Fruit fly (Drosophila melanogaster) whole organism, embryonic: ENCODE data around the gene Ptp99A.

ENCODE experiments used
- Ada2b ChIP-seq: fragments of 200-800 bp; sonication (Bioruptor generic); IDR thresholded peaks from 2 replicates; pipeline ENCODE4 v1.3.6; 2022; ENCODE audit warnings: missing biosample characterization, missing genetic modification characterization
- Bteb2 ChIP-seq: fragments of 200-800 bp; sonication (Bioruptor generic); optimal IDR thresholded peaks from 2 replicates; lab custom pipeline; 2016; ENCODE audit warnings: missing biosample characterization, missing genetic modification characterization
- CG10366 ChIP-seq: fragments of 200-800 bp; sonication (Bioruptor generic); IDR thresholded peaks from 2 replicates; pipeline ENCODE4 v1.3.6; 2022; ENCODE audit warnings: missing biosample characterization, missing genetic modification characterization
- CG12391 ChIP-seq: fragments of 200-800 bp; sonication (Bioruptor generic); optimal IDR thresholded peaks from 3 replicates; lab custom pipeline; 2018; ENCODE audit warnings: missing biosample characterization, mild to moderate bottlenecking, missing genetic modification characterization, moderate library complexity
- CG12744 ChIP-seq: fragments of 200-800 bp; sonication (Bioruptor generic); optimal IDR thresholded peaks from 2 replicates; lab custom pipeline; 2016; ENCODE audit warnings: missing biosample characterization, missing genetic modification characterization
- CG12769 ChIP-seq: fragments of 200-800 bp; sonication (Bioruptor generic); optimal IDR thresholded peaks from 2 replicates; lab custom pipeline; 2019; ENCODE audit warnings: missing biosample characterization, mild to moderate bottlenecking, missing genetic modification characterization, moderate library complexity
- CG15269 ChIP-seq: fragments of 200-800 bp; sonication (Bioruptor generic); optimal IDR thresholded peaks from 2 replicates; lab custom pipeline; 2018; ENCODE audit warnings: missing biosample characterization, mild to moderate bottlenecking, missing genetic modification characterization, moderate library complexity
- CG1603 ChIP-seq: fragments of 200-800 bp; sonication (Bioruptor generic); optimal IDR thresholded peaks from 2 replicates; lab custom pipeline; 2019; ENCODE audit warnings: missing biosample characterization, mild to moderate bottlenecking, missing genetic modification characterization, moderate library complexity
- CG18619 ChIP-seq: fragments of 200-800 bp; sonication (Bioruptor generic); optimal IDR thresholded peaks from 3 replicates; lab custom pipeline; 2017; ENCODE audit warnings: missing biosample characterization, mild to moderate bottlenecking, missing genetic modification characterization
- CG2120 ChIP-seq: fragments of 200-800 bp; sonication (Bioruptor generic); optimal IDR thresholded peaks from 3 replicates; lab custom pipeline; 2016; ENCODE audit warnings: missing biosample characterization, missing genetic modification characterization
- CG2889 ChIP-seq: fragments of 200-800 bp; sonication (Bioruptor generic); IDR thresholded peaks from 3 replicates; pipeline ENCODE4 v1.3.6; 2022; ENCODE audit warnings: missing biosample characterization, missing genetic modification characterization
- CG31388 ChIP-seq: fragments of 200-800 bp; sonication (Bioruptor generic); optimal IDR thresholded peaks from 2 replicates; lab custom pipeline; 2016; ENCODE audit warnings: missing biosample characterization, missing genetic modification characterization
- CG3281 ChIP-seq: fragments of 200-800 bp; sonication (Bioruptor generic); optimal IDR thresholded peaks from 3 replicates; lab custom pipeline; 2017; ENCODE audit warnings: missing biosample characterization, mild to moderate bottlenecking, missing genetic modification characterization
- CG8281 ChIP-seq: fragments of 200-800 bp; sonication (Bioruptor generic); optimal IDR thresholded peaks from 2 replicates; lab custom pipeline; 2018; ENCODE audit warnings: missing biosample characterization, mild to moderate bottlenecking, missing genetic modification characterization, moderate library complexity
- CG8290 ChIP-seq, 3 experiments: fragments of 200-800 bp; sonication (Bioruptor generic); optimal IDR thresholded peaks; 2 replicates each; lab custom pipeline; 2016 to 2019; ENCODE audit warnings: missing biosample characterization in 3 of 3, missing genetic modification characterization in 3 of 3, mild to moderate bottlenecking in 2 of 3, moderate library complexity in 1 of 3
- CG8388 ChIP-seq: fragments of 200-800 bp; sonication (Bioruptor generic); optimal IDR thresholded peaks from 2 replicates; lab custom pipeline; 2019; ENCODE audit warnings: missing biosample characterization, mild to moderate bottlenecking, missing genetic modification characterization, moderate library complexity
- CG8924 ChIP-seq: fragments of 200-800 bp; optimal IDR thresholded peaks from 3 replicates; lab custom pipeline; 2019; ENCODE audit warnings: missing biosample characterization, mild to moderate bottlenecking, missing genetic modification characterization, moderate library complexity
- CG9437 ChIP-seq: fragments of 200-800 bp; sonication (Bioruptor generic); optimal IDR thresholded peaks from 2 replicates; lab custom pipeline; 2018; ENCODE audit warnings: missing biosample characterization, mild to moderate bottlenecking, missing genetic modification characterization
- CG9797 ChIP-seq: fragments of 200-800 bp; sonication (Bioruptor generic); optimal IDR thresholded peaks from 3 replicates; lab custom pipeline; 2018; ENCODE audit warnings: missing biosample characterization, mild to moderate bottlenecking, missing genetic modification characterization
- Ets65A ChIP-seq: fragments of 200-800 bp; sonication (Bioruptor generic); peaks from one replicate; lab custom pipeline; 2016; ENCODE audit warnings: missing biosample characterization, missing genetic modification characterization
- H2.0 ChIP-seq: fragments of 200-800 bp; sonication (Bioruptor generic); IDR thresholded peaks from 2 replicates; pipeline ENCODE4 v1.3.6; 2022; ENCODE audit warnings: missing biosample characterization, missing genetic modification characterization
- Hey ChIP-seq: fragments of 200-800 bp; sonication (Bioruptor generic); optimal IDR thresholded peaks from 3 replicates; lab custom pipeline; 2018; ENCODE audit warnings: missing biosample characterization, mild to moderate bottlenecking, missing genetic modification characterization
- Hr51 ChIP-seq, 2 experiments: fragments of 200-800 bp; sonication (Bioruptor generic); optimal IDR thresholded peaks; 2 replicates in 1 of 2; 3 replicates in 1 of 2; lab custom pipeline; 2016 to 2018; ENCODE audit warnings: missing biosample characterization in 2 of 2, missing genetic modification characterization in 2 of 2, mild to moderate bottlenecking in 1 of 2, moderate library complexity in 1 of 2
- Hsf ChIP-seq: fragments of 200-800 bp; sonication (Bioruptor generic); optimal IDR thresholded peaks from 3 replicates; lab custom pipeline; 2016; ENCODE audit warnings: missing biosample characterization, missing genetic modification characterization
- Kr ChIP-seq: fragments of 200-800 bp; sonication (Bioruptor generic); optimal IDR thresholded peaks from 2 replicates; lab custom pipeline; 2017; ENCODE audit warnings: missing biosample characterization, mild to moderate bottlenecking, missing genetic modification characterization
- Myb ChIP-seq: fragments of 200-800 bp; sonication (Bioruptor generic); optimal IDR thresholded peaks from 2 replicates; lab custom pipeline; 2016; ENCODE audit warnings: missing biosample characterization, missing genetic modification characterization
- PHDP ChIP-seq: fragments of 200-800 bp; sonication (Bioruptor generic); optimal IDR thresholded peaks from 3 replicates; lab custom pipeline; 2018; ENCODE audit warnings: missing biosample characterization, mild to moderate bottlenecking, missing genetic modification characterization, moderate library complexity
- Sox102F ChIP-seq: fragments of 200-800 bp; sonication (Bioruptor generic); optimal IDR thresholded peaks from 2 replicates; lab custom pipeline; 2018; ENCODE audit warnings: missing biosample characterization, mild to moderate bottlenecking, missing genetic modification characterization, moderate library complexity
- Sry-β ChIP-seq: fragments of 200-800 bp; sonication (Bioruptor generic); optimal IDR thresholded peaks from 2 replicates; lab custom pipeline; 2018; ENCODE audit warnings: missing biosample characterization, mild to moderate bottlenecking, missing genetic modification characterization, moderate library complexity
- Xbp1 ChIP-seq: fragments of 200-800 bp; sonication (Bioruptor generic); optimal IDR thresholded peaks from 3 replicates; lab custom pipeline; 2016; ENCODE audit warnings: missing biosample characterization, mild to moderate bottlenecking, missing genetic modification characterization
- bowl ChIP-seq: fragments of 200-800 bp; sonication (Bioruptor generic); IDR thresholded peaks from 2 replicates; pipeline ENCODE4 v1.3.6; 2022; ENCODE audit warnings: missing biosample characterization, missing genetic modification characterization
- br ChIP-seq: fragments of >200 bp; optimal IDR thresholded peaks from 2 replicates; lab custom pipeline; 2017
- bsh ChIP-seq, 2 experiments: fragments of 200-800 bp; sonication (Bioruptor generic); optimal IDR thresholded peaks; 2 replicates each; lab custom pipeline; 2017 to 2018; ENCODE audit warnings: mild to moderate bottlenecking in 2 of 2, missing biosample characterization in 2 of 2, missing genetic modification characterization in 2 of 2, moderate library complexity in 1 of 2
- chinmo ChIP-seq: fragments of 200-800 bp; sonication (Bioruptor generic); IDR thresholded peaks from 4 replicates; pipeline ENCODE4 v1.3.6; 2022; ENCODE audit warnings: missing biosample characterization, missing genetic modification characterization; ENCODE audit not compliant: partially characterized antibody
- esg ChIP-seq: fragments of 200-800 bp; sonication (Bioruptor generic); conservative IDR thresholded peaks from 2 replicates; pipeline ENCODE4 v1.3.6; 2022; ENCODE audit warnings: missing biosample characterization, missing genetic modification characterization
- fru ChIP-seq: fragments of >200 bp; optimal IDR thresholded peaks from 2 replicates; lab custom pipeline; 2017
- gro ChIP-seq: fragments of 200-800 bp; sonication (Bioruptor generic); optimal IDR thresholded peaks from 2 replicates; lab custom pipeline; 2016; ENCODE audit warnings: missing biosample characterization, missing genetic modification characterization
- jing ChIP-seq: fragments of 200-800 bp; sonication (Bioruptor generic); optimal IDR thresholded peaks from 2 replicates; lab custom pipeline; 2018; ENCODE audit warnings: missing biosample characterization, mild to moderate bottlenecking, missing genetic modification characterization
- nerfin-1 ChIP-seq: fragments of 200-800 bp; sonication (Bioruptor generic); optimal IDR thresholded peaks from 3 replicates; lab custom pipeline; 2019; ENCODE audit warnings: missing biosample characterization, mild to moderate bottlenecking, missing genetic modification characterization, moderate library complexity
- pum ChIP-seq: fragments of 200-800 bp; sonication (Bioruptor generic); optimal IDR thresholded peaks from 2 replicates; lab custom pipeline; 2016; ENCODE audit warnings: missing biosample characterization, missing genetic modification characterization
- row ChIP-seq: fragments of 200-800 bp; sonication (Bioruptor generic); IDR thresholded peaks from 3 replicates; pipeline ENCODE4 v1.3.6; 2022; ENCODE audit warnings: missing biosample characterization, missing genetic modification characterization
- sens ChIP-seq: fragments of 200-800 bp; sonication (Bioruptor generic); peaks from one replicate; lab custom pipeline; 2016; ENCODE audit warnings: missing biosample characterization, missing genetic modification characterization
- slbo ChIP-seq: fragments of 200-800 bp; sonication (Bioruptor generic); IDR thresholded peaks from 2 replicates; pipeline ENCODE4 v1.3.6; 2022; ENCODE audit warnings: missing biosample characterization, missing genetic modification characterization
- sqz ChIP-seq: fragments of 200-800 bp; sonication (Bioruptor generic); optimal IDR thresholded peaks from 3 replicates; lab custom pipeline; 2018; ENCODE audit warnings: missing biosample characterization, mild to moderate bottlenecking, missing genetic modification characterization
- tx ChIP-seq: fragments of 200-800 bp; sonication (Bioruptor generic); optimal IDR thresholded peaks from 2 replicates; lab custom pipeline; 2016; ENCODE audit warnings: missing biosample characterization, missing genetic modification characterization

Ptp99A gene

DNA sequence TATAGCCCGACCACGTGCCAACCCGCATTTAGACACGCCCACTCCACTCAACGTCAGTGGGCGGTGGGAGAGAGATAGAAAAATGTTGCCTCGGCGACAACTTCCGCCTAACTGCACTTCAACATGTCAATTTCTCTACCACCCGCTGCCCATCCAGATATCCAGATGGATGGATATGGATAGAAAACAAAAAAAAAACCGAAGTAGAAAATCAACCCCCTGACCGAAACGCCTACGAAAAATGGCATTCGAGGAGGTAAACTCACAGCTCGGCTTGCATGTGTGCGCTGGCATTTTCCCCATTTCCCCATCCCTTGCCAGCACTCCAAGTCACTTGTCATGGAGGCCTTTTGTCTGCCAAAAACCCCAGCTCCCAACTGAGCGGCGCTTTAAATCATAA lies 89.3 kb downstream of the Ptp99A start:
- no peak for TF ChIP-seq Bteb2 (GFP tag; lab: Kevin White, UChicago)
- TF ChIP-seq sqz (GFP tag; lab: Kevin White, UChicago), result peak; percentile 53
- TF ChIP-seq Hey (tag; lab: Kevin White, UChicago), result peak; percentile 28
- no peak for TF ChIP-seq br (lab: Kevin White, UChicago)
- TF ChIP-seq Ets65A (GFP tag; lab: Kevin White, UChicago), result peak; percentile 79
- peak; percentile 4 for TF ChIP-seq Kr (GFP tag; lab: Kevin White, UChicago)
- peak; percentile 63 for TF ChIP-seq nerfin-1 (tag; lab: Kevin White, UChicago)
- no peak for TF ChIP-seq gro
- TF ChIP-seq, all 482 proteins: peak for 5

DNA sequence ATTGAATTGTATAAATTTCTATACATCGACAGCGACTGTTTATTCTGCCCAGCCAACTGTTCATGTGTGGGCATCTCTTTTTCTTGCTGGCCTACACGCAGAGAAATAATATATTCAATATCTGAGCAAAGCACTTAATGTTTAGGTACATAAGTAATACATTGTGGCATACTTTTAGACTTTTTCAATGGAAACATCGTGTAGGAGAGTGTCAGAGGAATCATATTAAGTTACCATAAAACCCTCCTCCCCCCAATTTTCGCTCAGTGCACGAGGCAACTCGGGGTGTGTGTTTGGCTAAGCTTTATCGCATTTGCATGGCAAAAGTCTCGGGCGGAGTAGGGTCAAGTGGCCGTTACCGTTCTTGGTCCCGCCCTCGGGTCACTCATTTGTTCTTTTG lies 92.7 kb downstream of the Ptp99A start:
- 0 out of 3 replicates have a peak, but pooled peaks have one; percentile 12 for TF ChIP-seq CG2889
- TF ChIP-seq CG10366 (GFP tag; lab: Robert Waterston, UW), result no peak
- no peak for TF ChIP-seq pum (GFP tag; lab: Kevin White, UChicago)
- no peak for TF ChIP-seq chinmo
- TF ChIP-seq Ets65A (GFP tag; lab: Kevin White, UChicago), result peak; percentile 90
- TF ChIP-seq CG12391 (tag; lab: Kevin White, UChicago), result peak; percentile 4
- TF ChIP-seq CG3281 (GFP tag; lab: Kevin White, UChicago), result no peak
- no peak for TF ChIP-seq esg (GFP tag; lab: Robert Waterston, UW)
- TF ChIP-seq CG2120 (GFP tag; lab: Kevin White, UChicago), result peak; percentile 22
- TF ChIP-seq Hsf (GFP tag; lab: Kevin White, UChicago), result peak; percentile 14
- no peak for TF ChIP-seq Ada2b (GFP tag; lab: Robert Waterston, UW)
- TF ChIP-seq PHDP (tag; lab: Kevin White, UChicago), result peak; percentile 1
- TF ChIP-seq bsh (GFP tag; optimal IDR thresholded peaks at IDR 0.05; lab: Kevin White, UChicago), result peak in 1 of 2 experiments; percentile 41
- TF ChIP-seq Sox102F, result peak; percentile 19
- no peak for TF ChIP-seq CG8290 (GFP tag; optimal IDR thresholded peaks at IDR 0.05; lab: Kevin White, UChicago)
- peak in 1 of 2 experiments; percentile 42 for TF ChIP-seq CG8290 (tag; optimal IDR thresholded peaks at IDR 0.05; lab: Kevin White, UChicago)
- no peak for TF ChIP-seq Myb (GFP tag; lab: Kevin White, UChicago)
- peak; percentile 8 for TF ChIP-seq CG15269 (tag; lab: Kevin White, UChicago)
- TF ChIP-seq CG9437 (GFP tag; lab: Kevin White, UChicago), result no peak
- no peak for TF ChIP-seq CG8388 (GFP tag; lab: Kevin White, UChicago)
- TF ChIP-seq CG8924 (tag; lab: Kevin White, UChicago), result no peak
- peak; percentile 8 for TF ChIP-seq CG1603
- TF ChIP-seq CG31388 (GFP tag; lab: Kevin White, UChicago), result no peak
- 0 out of 2 replicates have a peak, but pooled peaks have one; percentile 5 for TF ChIP-seq H2.0 (GFP tag; lab: Robert Waterston, UW)
- peak; percentile 29 for TF ChIP-seq Xbp1 (GFP tag; lab: Kevin White, UChicago)
- no peak for TF ChIP-seq CG8281
- TF ChIP-seq bowl (GFP tag; lab: Robert Waterston, UW), result no peak
- TF ChIP-seq Sry-β, result no peak
- TF ChIP-seq fru, result no peak
- peak; percentile 48; the same call in 1 of the 2 replicates for TF ChIP-seq slbo (GFP tag; lab: Robert Waterston, UW)
- peak; percentile 47 for TF ChIP-seq sens (GFP tag; lab: Kevin White, UChicago)
- TF ChIP-seq CG9797 (GFP tag; lab: Kevin White, UChicago), result no peak
- peak; percentile 5 for TF ChIP-seq tx (GFP tag; lab: Kevin White, UChicago)
- TF ChIP-seq Hr51 (GFP tag; optimal IDR thresholded peaks at IDR 0.05; lab: Kevin White, UChicago), result peak in 1 of 2 experiments; percentile 22
- TF ChIP-seq CG12744 (GFP tag; lab: Kevin White, UChicago), result no peak
- TF ChIP-seq row (GFP tag; lab: Robert Waterston, UW), result peak; percentile 42; the same call in 1 of the 3 replicates
- peak; percentile 0 for TF ChIP-seq jing
- peak; percentile 15 for TF ChIP-seq CG12769 (tag; lab: Kevin White, UChicago)
- TF ChIP-seq CG18619 (GFP tag; lab: Kevin White, UChicago), result no peak
- TF ChIP-seq, all 482 proteins: peak for 20
